Worm (Caenorhabditis elegans) whole organism, L4 larva: ENCODE results near the gene nlp-43.
"Not testable (repeated sequence)": the region's sequence is repeated elsewhere in the genome, so short reads cannot be mapped to it uniquely, and the experiment has no call there.

Experiments
- F26F4.8 ChIP-seq: fragments of 200-800 bp; sonication (Bioruptor generic); conservative IDR thresholded peaks from 2 replicates; pipeline ENCODE4 v1.3.6; 2022; ENCODE audit warnings: missing genetic modification characterization, missing compliant biosample characterization
- F49E8.2 ChIP-seq: sonication (generic microtip); optimal IDR thresholded peaks from 2 replicates; lab custom pipeline; 2016; ENCODE audit warnings: missing compliant biosample characterization, mild to moderate bottlenecking, missing genetic modification characterization, borderline replicate concordance
- T26A8.4 ChIP-seq: fragments of 200-800 bp; sonication (Bioruptor generic); IDR thresholded peaks from 2 replicates; pipeline ENCODE4 v1.3.6; 2022; ENCODE audit warnings: missing genetic modification characterization, missing compliant biosample characterization
- Y48G9A.11 ChIP-seq: fragments of 200-800 bp; sonication (Bioruptor generic); IDR thresholded peaks from 2 replicates; pipeline ENCODE4 v1.3.6; 2022; ENCODE audit warnings: missing genetic modification reagents, missing genetic modification characterization, missing compliant biosample characterization
- aha-1 ChIP-seq: fragments of 150-350 bp; peaks from one replicate; lab custom pipeline; 2014; ENCODE audit warnings: missing biosample characterization, missing genetic modification characterization
- arid-1 ChIP-seq: fragments of 200-800 bp; sonication (Bioruptor generic); conservative IDR thresholded peaks from 2 replicates; pipeline ENCODE4 v1.3.6; 2022; ENCODE audit warnings: missing genetic modification reagents, missing genetic modification characterization, missing compliant biosample characterization
- attf-4 ChIP-seq: sonication (generic microtip); optimal IDR thresholded peaks from 3 replicates; lab custom pipeline; 2017; ENCODE audit warnings: missing biosample characterization, missing genetic modification characterization
- ceh-28 ChIP-seq: fragments of 150-350 bp; optimal IDR thresholded peaks from 2 replicates; lab custom pipeline; 2014; ENCODE audit warnings: missing biosample characterization, missing genetic modification reagents, missing genetic modification characterization
- daf-16 ChIP-seq, 3 experiments: sonication (generic microtip); optimal IDR thresholded peaks; 2 replicates each; lab custom pipeline; 2016 to 2017; ENCODE audit warnings: missing genetic modification characterization in 3 of 3, missing genetic modification reagents in 3 of 3, mild to moderate bottlenecking in 2 of 3, missing compliant biosample characterization in 2 of 3, missing biosample characterization in 1 of 3, moderate library complexity in 1 of 3
- dmd-6 ChIP-seq: fragments of 200-800 bp; sonication (Bioruptor generic); IDR thresholded peaks from 2 replicates; pipeline ENCODE4 v1.3.6; 2022; ENCODE audit warnings: missing genetic modification reagents, missing genetic modification characterization, missing compliant biosample characterization
- dpl-1 ChIP-seq: fragments of 150-350 bp; optimal IDR thresholded peaks from 2 replicates; lab custom pipeline; 2014; ENCODE audit warnings: missing biosample characterization, missing genetic modification reagents, missing genetic modification characterization
- duxl-1 ChIP-seq: sonication (generic microtip); optimal IDR thresholded peaks from 2 replicates; lab custom pipeline; 2016; ENCODE audit warnings: mild to moderate bottlenecking, missing genetic modification characterization, moderate library complexity, missing compliant biosample characterization; ENCODE audit not compliant: poor library complexity
- egl-43 ChIP-seq: fragments of 200-800 bp; sonication (Bioruptor generic); IDR thresholded peaks from 2 replicates; pipeline ENCODE4 v1.3.6; 2022; ENCODE audit warnings: missing genetic modification reagents, missing genetic modification characterization, missing compliant biosample characterization
- hif-1 ChIP-seq, 2 experiments: sonication (generic microtip); optimal IDR thresholded peaks; 2 replicates each; lab custom pipeline; 2016 to 2017; ENCODE audit warnings: missing compliant biosample characterization in 2 of 2, missing genetic modification characterization in 2 of 2, missing genetic modification reagents in 2 of 2, missing genotype in 2 of 2, mild to moderate bottlenecking in 1 of 2
- jun-1 ChIP-seq: fragments of 150-350 bp; optimal IDR thresholded peaks from 2 replicates; lab custom pipeline; 2014; ENCODE audit warnings: missing biosample characterization, missing genetic modification reagents, missing genetic modification characterization
- lim-7 ChIP-seq: fragments of 200-800 bp; sonication (Bioruptor generic); IDR thresholded peaks from 2 replicates; pipeline ENCODE4 v1.3.6; 2022; ENCODE audit warnings: missing genetic modification characterization, missing compliant biosample characterization
- lin-1 ChIP-seq: fragments of 200-800 bp; sonication (Bioruptor generic); IDR thresholded peaks from 2 replicates; pipeline ENCODE4 v1.3.6; 2022; ENCODE audit warnings: missing genetic modification reagents, missing genetic modification characterization, missing compliant biosample characterization
- lin-29 ChIP-seq: fragments of 200-800 bp; sonication (Bioruptor generic); IDR thresholded peaks from 2 replicates; pipeline ENCODE4 v1.3.6; 2022; ENCODE audit warnings: missing genetic modification reagents, missing genetic modification characterization, missing compliant biosample characterization
- lsy-2 ChIP-seq, 2 experiments: fragments of 150-350 bp in 1 of 2; sonication (generic microtip) in 1 of 2; optimal IDR thresholded peaks; 2 replicates each; lab custom pipeline; 2014 to 2017; ENCODE audit warnings: missing biosample characterization in 2 of 2, missing genetic modification characterization in 2 of 2
- madf-5 ChIP-seq, 2 experiments: fragments of 200-800 bp; sonication (Bioruptor generic); IDR thresholded peaks; 2 replicates each; pipeline ENCODE4 v1.3.6; 2022; ENCODE audit warnings: missing compliant biosample characterization in 2 of 2, missing genetic modification characterization in 2 of 2
- madf-9 ChIP-seq: fragments of 200-800 bp; sonication (Bioruptor generic); conservative IDR thresholded peaks from 2 replicates; pipeline ENCODE4 v1.3.6; 2022; ENCODE audit warnings: missing genetic modification reagents, missing genetic modification characterization, missing compliant biosample characterization
- mdl-1 ChIP-seq, 2 experiments: fragments of 150-350 bp in 1 of 2; sonication (generic microtip) in 1 of 2; optimal IDR thresholded peaks; 2 replicates each; lab custom pipeline; 2014 to 2017; ENCODE audit warnings: missing biosample characterization in 2 of 2, missing genetic modification characterization in 2 of 2
- mdt-29 ChIP-seq: fragments of 200-800 bp; sonication (Bioruptor generic); IDR thresholded peaks from 2 replicates; pipeline ENCODE4 v1.3.6; 2022; ENCODE audit warnings: missing genetic modification reagents, missing genetic modification characterization, missing compliant biosample characterization
- mep-1 ChIP-seq: fragments of 150-350 bp; sonication (generic microtip); optimal IDR thresholded peaks from 3 replicates; lab custom pipeline; 2014; ENCODE audit warnings: missing biosample characterization, missing genetic modification characterization
- mes-2 ChIP-seq: sonication (generic microtip); optimal IDR thresholded peaks from 2 replicates; lab custom pipeline; 2016; ENCODE audit warnings: missing genotype, mild to moderate bottlenecking, missing genetic modification characterization, missing compliant biosample characterization; ENCODE audit not compliant: poor library complexity, severe bottlenecking
- mxl-2 ChIP-seq: fragments of 200-800 bp; sonication (Bioruptor generic); conservative IDR thresholded peaks from 2 replicates; pipeline ENCODE4 v1.3.6; 2022; ENCODE audit warnings: missing genetic modification reagents, missing genetic modification characterization, missing compliant biosample characterization
- nhr-102 ChIP-seq: sonication (generic microtip); optimal IDR thresholded peaks from 2 replicates; lab custom pipeline; 2016; ENCODE audit warnings: mild to moderate bottlenecking, missing genetic modification characterization, moderate library complexity, missing compliant biosample characterization
- nhr-41 ChIP-seq: fragments of 200-800 bp; sonication (Bioruptor generic); IDR thresholded peaks from 2 replicates; pipeline ENCODE4 v1.3.6; 2022; ENCODE audit warnings: missing genetic modification reagents, missing genetic modification characterization, missing compliant biosample characterization
- nhr-42 ChIP-seq: fragments of 200-800 bp; sonication (Bioruptor generic); IDR thresholded peaks from 2 replicates; pipeline ENCODE4 v1.3.6; 2022; ENCODE audit warnings: missing genetic modification characterization, missing compliant biosample characterization
- nhr-6 ChIP-seq: fragments of 150-350 bp; optimal IDR thresholded peaks from 2 replicates; lab custom pipeline; 2014; ENCODE audit warnings: missing biosample characterization, missing genetic modification characterization
- nhr-76 ChIP-seq: fragments of 150-350 bp; optimal IDR thresholded peaks from 2 replicates; lab custom pipeline; 2014; ENCODE audit warnings: missing biosample characterization, missing genetic modification characterization
- pha-4 ChIP-seq, 2 experiments: fragments of 150-350 bp in 1 of 2; fragments of 200-800 bp in 1 of 2; sonication (Bioruptor generic) in 1 of 2; IDR thresholded peaks in 1 of 2; optimal IDR thresholded peaks in 1 of 2; 2 replicates each; pipeline versions ENCODE4 v1.3.6 to Lab custom; 2014 to 2022; ENCODE audit warnings: missing genetic modification characterization in 2 of 2, missing genetic modification reagents in 2 of 2, missing biosample characterization in 1 of 2, missing compliant biosample characterization in 1 of 2
- php-3 ChIP-seq: fragments of 200-800 bp; sonication (Bioruptor generic); IDR thresholded peaks from 2 replicates; pipeline ENCODE4 v1.3.6; 2022; ENCODE audit warnings: missing genetic modification reagents, missing genetic modification characterization, missing compliant biosample characterization
- rbr-2 ChIP-seq: sonication (generic microtip); optimal IDR thresholded peaks from 2 replicates; lab custom pipeline; 2016; ENCODE audit warnings: missing genotype, missing genetic modification characterization, missing compliant biosample characterization
- saeg-2 ChIP-seq: fragments of 200-800 bp; sonication (Bioruptor generic); IDR thresholded peaks from 2 replicates; pipeline ENCODE4 v1.3.6; 2022; ENCODE audit warnings: missing genetic modification reagents, missing genetic modification characterization, missing compliant biosample characterization
- sdz-12 ChIP-seq: fragments of 200-800 bp; sonication (Bioruptor generic); optimal IDR thresholded peaks from 2 replicates; lab custom pipeline; 2018; ENCODE audit warnings: mild to moderate bottlenecking, missing genetic modification characterization, missing compliant biosample characterization
- snpc-1.2 ChIP-seq: fragments of 200-800 bp; sonication (Bioruptor generic); IDR thresholded peaks from 2 replicates; pipeline ENCODE4 v1.3.6; 2022; ENCODE audit warnings: missing genetic modification reagents, missing genetic modification characterization, missing compliant biosample characterization
- spr-1 ChIP-seq: sonication (generic microtip); optimal IDR thresholded peaks from 2 replicates; lab custom pipeline; 2016; ENCODE audit warnings: mild to moderate bottlenecking, missing genetic modification characterization, missing compliant biosample characterization
- spr-3 ChIP-seq: fragments of 200-800 bp; sonication (Bioruptor generic); optimal IDR thresholded peaks from 2 replicates; lab custom pipeline; 2018; ENCODE audit warnings: mild to moderate bottlenecking, missing genetic modification characterization, missing compliant biosample characterization
- unc-130 ChIP-seq: sonication (generic microtip); optimal IDR thresholded peaks from 2 replicates; lab custom pipeline; 2016; ENCODE audit warnings: missing genetic modification reagents, missing genetic modification characterization, missing compliant biosample characterization
- vab-7 ChIP-seq: fragments of 200-800 bp; sonication (Bioruptor generic); IDR thresholded peaks from 2 replicates; pipeline ENCODE4 v1.3.6; 2022; ENCODE audit warnings: missing genetic modification reagents, missing genetic modification characterization, missing compliant biosample characterization
- zfp-2 ChIP-seq: sonication (generic microtip); optimal IDR thresholded peaks from 2 replicates; lab custom pipeline; 2016; ENCODE audit warnings: mild to moderate bottlenecking, missing genetic modification characterization, missing compliant biosample characterization
- zfp-3 ChIP-seq: fragments of 200-800 bp; sonication (Bioruptor generic); conservative IDR thresholded peaks from 2 replicates; pipeline ENCODE4 v1.3.6; 2022; ENCODE audit warnings: missing genetic modification reagents, missing genetic modification characterization, missing compliant biosample characterization

The nlp-43 gene

DNA sequence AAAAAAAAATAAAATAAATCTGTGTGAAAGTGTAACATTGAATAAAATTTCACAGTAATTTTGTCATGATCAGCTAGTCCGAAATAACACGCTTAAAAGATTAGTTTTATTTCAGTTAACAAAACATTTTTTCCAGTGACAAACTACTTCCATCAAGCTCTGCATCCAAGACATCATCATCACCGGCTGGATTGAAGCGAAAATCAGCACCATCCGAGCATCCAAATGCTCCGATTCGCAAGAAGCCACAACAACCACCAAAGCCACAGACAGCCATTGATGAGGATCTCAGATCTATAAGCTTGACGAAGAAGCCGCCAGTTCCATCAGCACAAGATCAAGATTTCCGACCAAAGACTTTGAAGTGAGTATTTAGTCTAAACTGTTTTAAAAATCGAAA, 15.0 kb upstream of the nlp-43 start (continued):
- TF ChIP-seq saeg-2 (GFP tag; lab: Robert Waterston, UW) (no peak), zfp-3 (no peak)

DNA sequence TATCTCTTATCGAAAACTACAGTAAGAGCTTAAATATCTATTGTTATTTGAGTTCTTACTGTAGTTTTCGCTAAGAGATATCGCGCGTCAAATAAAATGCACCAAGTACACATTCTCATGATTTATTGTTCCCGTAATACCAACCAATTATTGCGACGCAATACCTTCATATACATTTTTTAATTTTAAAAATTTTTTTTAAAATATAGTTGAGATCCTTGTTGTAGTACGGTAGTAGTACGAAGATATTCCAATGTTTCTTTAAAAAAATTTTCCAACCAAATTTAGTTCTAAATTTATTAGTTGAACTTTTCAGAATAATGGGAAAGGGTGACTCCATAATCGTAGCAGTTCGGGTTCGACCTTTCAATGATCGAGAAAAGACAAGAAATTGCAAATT, 11.6 kb upstream of the nlp-43 start, which contains the start of gene klp-6:
klp-6 (plus strand) TSS at position 301 of the 400 bp plus-strand sequence.
- no peak for TF ChIP-seq attf-4 (tag; lab: Kevin White, UChicago)
- no peak for TF ChIP-seq nhr-41 (GFP tag; lab: Robert Waterston, UW)
- no peak for TF ChIP-seq ceh-28 (tag; lab: Kevin White, UChicago)
- no peak for TF ChIP-seq nhr-6 (tag; lab: Kevin White, UChicago)
- no peak for TF ChIP-seq snpc-1.2 (GFP tag; lab: Robert Waterston, UW)
- TF ChIP-seq vab-7 = no peak
- no peak for TF ChIP-seq sdz-12 (GFP tag; lab: Kevin White, UChicago)
- TF ChIP-seq nhr-76 = no peak
- TF ChIP-seq, all 104 proteins: peak for 0

DNA sequence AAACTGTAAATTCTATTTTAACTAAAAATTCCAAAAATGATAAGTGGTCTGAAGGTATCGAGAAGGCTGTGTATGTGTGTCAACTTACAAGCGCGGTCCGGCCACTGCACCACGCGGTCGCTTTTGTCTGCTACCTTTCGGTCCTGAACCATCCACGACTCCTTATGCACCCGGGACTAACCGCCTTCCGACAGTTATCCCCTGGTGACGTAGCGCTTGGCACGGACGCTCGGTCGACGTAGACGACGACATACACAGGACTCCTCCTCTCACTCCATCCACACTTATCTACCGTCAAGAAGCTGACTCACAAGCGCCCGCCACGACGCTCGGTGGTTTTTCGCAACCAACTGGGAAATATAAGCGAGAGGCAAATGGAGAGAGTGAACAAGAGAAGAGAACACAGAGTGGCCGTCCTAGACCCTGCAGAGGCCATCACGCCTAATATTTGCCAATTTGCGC, 10.8 kb upstream of the nlp-43 start:
- peak; percentile 72 for TF ChIP-seq vab-7
- TF ChIP-seq zfp-3 = 0 out of 2 replicates have a peak, but pooled peaks have one; percentile 54
- peak; percentile 69 for TF ChIP-seq unc-130
- TF ChIP-seq jun-1 (tag; lab: Kevin White, UChicago) = peak; percentile 47
- peak; percentile 93 for TF ChIP-seq aha-1 (tag; lab: Kevin White, UChicago)
- peak; percentile 23 for TF ChIP-seq nhr-6 (tag; lab: Kevin White, UChicago)
- peak; percentile 97 for TF ChIP-seq egl-43
- peak; percentile 70 for TF ChIP-seq mxl-2
- peak; percentile 88 for TF ChIP-seq dmd-6 (GFP tag; lab: Robert Waterston, UW)
- TF ChIP-seq mep-1 (tag; lab: Kevin White, UChicago) = peak; percentile 85
- peak; percentile 68 for TF ChIP-seq spr-3
- TF ChIP-seq nhr-102 (tag; lab: Kevin White, UChicago) = peak; percentile 91
- peak; percentile 81; the same call in 1 of the 2 replicates for TF ChIP-seq snpc-1.2 (GFP tag; lab: Robert Waterston, UW)
- peak; percentile 19; the same call in 1 of the 2 replicates for TF ChIP-seq nhr-41 (GFP tag; lab: Robert Waterston, UW)
- peak; percentile 80 for TF ChIP-seq mdt-29 (GFP tag; lab: Robert Waterston, UW)
- TF ChIP-seq php-3 (GFP tag; lab: Robert Waterston, UW) = peak; percentile 69
- peak; percentile 81 for TF ChIP-seq spr-1 (tag; lab: Kevin White, UChicago)
- peak; percentile 92 for TF ChIP-seq arid-1 (GFP tag; lab: Robert Waterston, UW)
- TF ChIP-seq T26A8.4 (GFP tag; lab: Robert Waterston, UW) = peak; percentile 94
- TF ChIP-seq nhr-42 = peak; percentile 50; the same call in 1 of the 2 replicates
- peak; percentile 90 for TF ChIP-seq rbr-2 (tag; lab: Kevin White, UChicago)
- TF ChIP-seq Y48G9A.11 (GFP tag; lab: Robert Waterston, UW) = peak; percentile 68; the same call in 1 of the 2 replicates
- TF ChIP-seq mdl-1 (tag; optimal IDR thresholded peaks at IDR 0.05; lab: Kevin White, UChicago) = peak in 1 of 2 experiments; percentile 70
- peak; percentile 23 for TF ChIP-seq dpl-1 (GFP tag; lab: Kevin White, UChicago)
- TF ChIP-seq zfp-2 (tag; lab: Kevin White, UChicago) = peak; percentile 35
- peak; percentile 32 to 48 for TF ChIP-seq hif-1 (tag; optimal IDR thresholded peaks at IDR 0.05; lab: Kevin White, UChicago)
- peak in 1 of 2 experiments; percentile 53 for TF ChIP-seq lsy-2 (tag; optimal IDR thresholded peaks at IDR 0.05; lab: Kevin White, UChicago)
- 0 out of 2 replicates have a peak, but pooled peaks have one; percentile 47 for TF ChIP-seq F26F4.8
- peak; percentile 66 for TF ChIP-seq lin-29 (GFP tag; lab: Robert Waterston, UW)
- peak; percentile 23 for TF ChIP-seq F49E8.2
- TF ChIP-seq madf-9 = peak; percentile 77
- peak; percentile 78 for TF ChIP-seq lim-7
- TF ChIP-seq duxl-1 = peak; percentile 47
- TF ChIP-seq lin-1 = peak; percentile 71
- peak; percentile 89 for TF ChIP-seq pha-4 (GFP tag; IDR thresholded peaks at IDR 0.05; lab: Robert Waterston, UW)
- TF ChIP-seq pha-4 (tag; optimal IDR thresholded peaks at IDR 0.05; lab: Kevin White, UChicago) = not testable (repeated sequence)
- peak; percentile 76 for TF ChIP-seq mes-2
- peak; percentile 71 to 85 for TF ChIP-seq daf-16 (GFP tag; optimal IDR thresholded peaks at IDR 0.05; lab: Kevin White, UChicago)
- peak; percentile 25 for TF ChIP-seq daf-16 (tag; optimal IDR thresholded peaks at IDR 0.05; lab: Kevin White, UChicago)
- TF ChIP-seq madf-5 (GFP tag; IDR thresholded peaks at IDR 0.05; lab: Robert Waterston, UW) = peak; percentile 61 to 78; a peak in 2 of 4 replicates
- TF ChIP-seq sdz-12 (GFP tag; lab: Kevin White, UChicago) = peak; percentile 86
